Worm (Caenorhabditis elegans) whole organism, mixed stage, embryonic: ENCODE data around the gene srv-5.

ENCODE experiments used
- drap-1 ChIP-seq: fragments of 200-800 bp; sonication (Bioruptor generic); optimal IDR thresholded peaks from 3 replicates; lab custom pipeline; 2018; ENCODE audit warnings: mild to moderate bottlenecking, missing genetic modification characterization, missing compliant biosample characterization
- hlh-1 ChIP-seq: fragments of 150-350 bp; optimal IDR thresholded peaks from 2 replicates; lab custom pipeline; 2014; ENCODE audit warnings: missing biosample characterization, missing genetic modification reagents, missing genetic modification characterization
- lin-13 ChIP-seq: fragments of 150-350 bp; optimal IDR thresholded peaks from 2 replicates; lab custom pipeline; 2014; ENCODE audit warnings: missing biosample characterization, missing genetic modification characterization
- lin-32 ChIP-seq: fragments of 200-800 bp; sonication (Bioruptor generic); optimal IDR thresholded peaks from 2 replicates; lab custom pipeline; 2018; ENCODE audit warnings: mild to moderate bottlenecking, missing genetic modification characterization, missing compliant biosample characterization
- lsy-2 ChIP-seq: fragments of 150-350 bp; optimal IDR thresholded peaks from 2 replicates; lab custom pipeline; 2014; ENCODE audit warnings: missing biosample characterization, missing genetic modification characterization
- mab-5 ChIP-seq: fragments of 150-350 bp; optimal IDR thresholded peaks from 2 replicates; lab custom pipeline; 2014; ENCODE audit warnings: missing biosample characterization, missing genetic modification characterization
- nhr-12 ChIP-seq: fragments of 150-350 bp; optimal IDR thresholded peaks from 2 replicates; lab custom pipeline; 2014; ENCODE audit warnings: missing biosample characterization, missing genetic modification characterization
- nhr-237 ChIP-seq: fragments of 150-350 bp; optimal IDR thresholded peaks from 2 replicates; lab custom pipeline; 2014; ENCODE audit warnings: missing biosample characterization, missing genetic modification characterization
- nhr-76 ChIP-seq: sonication (generic microtip); optimal IDR thresholded peaks from 2 replicates; lab custom pipeline; 2017; ENCODE audit warnings: missing biosample characterization, missing genetic modification characterization
- snpc-4 ChIP-seq: fragments of 150-350 bp; optimal IDR thresholded peaks from 2 replicates; lab custom pipeline; 2014; ENCODE audit warnings: missing biosample characterization, missing genetic modification characterization
- unc-39 ChIP-seq: fragments of 150-350 bp; optimal IDR thresholded peaks from 2 replicates; lab custom pipeline; 2014; ENCODE audit warnings: missing biosample characterization, missing genetic modification characterization
- unc-62 ChIP-seq: fragments of 150-350 bp; optimal IDR thresholded peaks from 2 replicates; lab custom pipeline; 2014; ENCODE audit warnings: missing biosample characterization, missing genetic modification reagents, missing genetic modification characterization
- ztf-11 ChIP-seq: fragments of 150-350 bp; optimal IDR thresholded peaks from 2 replicates; lab custom pipeline; 2014; ENCODE audit warnings: missing biosample characterization, missing genetic modification characterization

ce11 chrX:4282380-4282779 lies 30.2 kb downstream of the srv-5 start, which contains the start of gene C52B9.19:
- TF ChIP-seq nhr-12 = no peak
- no peak for TF ChIP-seq ztf-11 (tag; lab: Kevin White, UChicago)
- TF ChIP-seq lsy-2 (tag; lab: Kevin White, UChicago) = no peak
- TF ChIP-seq nhr-76 (tag; lab: Kevin White, UChicago) = no peak
- no peak for TF ChIP-seq snpc-4
- no peak for TF ChIP-seq mab-5
- no peak for TF ChIP-seq lin-32 (GFP tag; lab: Kevin White, UChicago)
- no peak for TF ChIP-seq drap-1 (GFP tag; lab: Kevin White, UChicago)
- TF ChIP-seq unc-62 (GFP tag; lab: Kevin White, UChicago) = no peak
- TF ChIP-seq hlh-1 (tag; lab: Kevin White, UChicago) = no peak
- no peak for TF ChIP-seq unc-39 (tag; lab: Kevin White, UChicago)
- no peak for TF ChIP-seq lin-13 (tag; lab: Kevin White, UChicago)
- TF ChIP-seq nhr-237 (tag; lab: Kevin White, UChicago) = no peak
